Fruit fly (Drosophila melanogaster) whole organism, wandering third instar larva: ENCODE measurements around the gene hemo.

Source experiments
- Abd-B ChIP-seq: fragments of >200 bp; optimal IDR thresholded peaks from 2 replicates; lab custom pipeline; 2017; ENCODE audit warnings: missing biosample characterization, missing genetic modification characterization
- CG32264 ChIP-seq: fragments of 200-800 bp; sonication (Bioruptor generic); optimal IDR thresholded peaks from 2 replicates; lab custom pipeline; 2016; ENCODE audit warnings: missing biosample characterization, missing genetic modification characterization
- CG9705 ChIP-seq: fragments of 200-800 bp; sonication (Bioruptor generic); optimal IDR thresholded peaks from 2 replicates; lab custom pipeline; 2018; ENCODE audit warnings: missing biosample characterization, mild to moderate bottlenecking, missing genetic modification characterization
- CrebA ChIP-seq: fragments of 200-800 bp; sonication (Bioruptor generic); optimal IDR thresholded peaks from 2 replicates; lab custom pipeline; 2016; ENCODE audit warnings: missing biosample characterization, mild to moderate bottlenecking, missing genetic modification characterization, borderline replicate concordance
- Dfd ChIP-seq: fragments of >200 bp; optimal IDR thresholded peaks from 2 replicates; lab custom pipeline; 2017; ENCODE audit warnings: missing biosample characterization, missing genetic modification characterization
- Dif ChIP-seq: fragments of 200-275, 200-300 bp; sonication (Bioruptor generic); optimal IDR thresholded peaks from 2 replicates; lab custom pipeline; 2018; ENCODE audit warnings: missing biosample characterization, missing genetic modification characterization; ENCODE audit not compliant: partially characterized antibody
- GATAd ChIP-seq: sonication (Bioruptor generic); optimal IDR thresholded peaks from 2 replicates; lab custom pipeline; 2016; ENCODE audit warnings: missing biosample characterization, missing genetic modification characterization
- HLH106 ChIP-seq: fragments of 200-800 bp; optimal IDR thresholded peaks from 3 replicates; lab custom pipeline; 2019; ENCODE audit warnings: missing biosample characterization, mild to moderate bottlenecking, missing genetic modification characterization, moderate library complexity
- Jra ChIP-seq: sonication (Bioruptor generic); optimal IDR thresholded peaks from 2 replicates; lab custom pipeline; 2016; ENCODE audit warnings: missing biosample characterization, missing genetic modification characterization
- Mio ChIP-seq: sonication (Bioruptor generic); optimal IDR thresholded peaks from 2 replicates; lab custom pipeline; 2016; ENCODE audit warnings: missing biosample characterization, missing genetic modification characterization
- Myc ChIP-seq: fragments of >200 bp; optimal IDR thresholded peaks from 2 replicates; lab custom pipeline; 2017
- N ChIP-seq: fragments of >200 bp; optimal IDR thresholded peaks from 2 replicates; lab custom pipeline; 2018; ENCODE audit warnings: missing biosample characterization, missing external identifiers, missing genetic modification characterization
- OdsH ChIP-seq: fragments of 200-800 bp; sonication (Bioruptor generic); optimal IDR thresholded peaks from 2 replicates; lab custom pipeline; 2016; ENCODE audit warnings: missing biosample characterization, mild to moderate bottlenecking, missing genetic modification characterization
- Rel ChIP-seq, 2 experiments: fragments of 200-800 bp; sonication (Bioruptor generic) in 1 of 2; optimal IDR thresholded peaks; 2 replicates in 1 of 2; 3 replicates in 1 of 2; lab custom pipeline; 2016 to 2019; ENCODE audit warnings: mild to moderate bottlenecking in 2 of 2, missing biosample characterization in 2 of 2, missing genetic modification characterization in 2 of 2, moderate library complexity in 1 of 2
- Vsx2 ChIP-seq: fragments of 200-300, 225-300 bp; sonication (Bioruptor generic); optimal IDR thresholded peaks from 2 replicates; lab custom pipeline; 2018; ENCODE audit warnings: missing biosample characterization, missing genetic modification characterization; ENCODE audit not compliant: partially characterized antibody
- br ChIP-seq: fragments of 200-800 bp; sonication (Bioruptor generic); optimal IDR thresholded peaks from 2 replicates; lab custom pipeline; 2016; ENCODE audit warnings: missing biosample characterization, missing genetic modification characterization
- dmrt93B ChIP-seq: fragments of 200-800 bp; sonication (Bioruptor generic); optimal IDR thresholded peaks from 2 replicates; lab custom pipeline; 2018; ENCODE audit warnings: missing biosample characterization, mild to moderate bottlenecking, missing genetic modification characterization
- dsf ChIP-seq: sonication (Bioruptor generic); optimal IDR thresholded peaks from 2 replicates; lab custom pipeline; 2016; ENCODE audit warnings: missing biosample characterization, missing genetic modification characterization, borderline replicate concordance
- ey ChIP-seq: fragments of 200-800 bp; sonication (Bioruptor generic); optimal IDR thresholded peaks from 2 replicates; lab custom pipeline; 2016; ENCODE audit warnings: missing biosample characterization, missing genetic modification characterization
- foxo ChIP-seq, 2 experiments: fragments of 200-800 bp; sonication (Bioruptor generic); optimal IDR thresholded peaks; 2 replicates in 1 of 2; 3 replicates in 1 of 2; lab custom pipeline; 2016 to 2017; ENCODE audit warnings: missing biosample characterization in 2 of 2, missing genetic modification characterization in 2 of 2
- h ChIP-seq: fragments of 200-800 bp; sonication (Bioruptor generic); optimal IDR thresholded peaks from 3 replicates; lab custom pipeline; 2016; ENCODE audit warnings: missing biosample characterization, mild to moderate bottlenecking, missing genetic modification characterization
- lola ChIP-seq: fragments of >200 bp; optimal IDR thresholded peaks from 2 replicates; lab custom pipeline; 2017; ENCODE audit warnings: missing biosample characterization, missing genetic modification characterization
- pan ChIP-seq: fragments of >200 bp; optimal IDR thresholded peaks from 2 replicates; lab custom pipeline; 2017
- sage ChIP-seq: fragments of 200-800 bp; sonication (Bioruptor generic); optimal IDR thresholded peaks from 2 replicates; lab custom pipeline; 2016; ENCODE audit warnings: missing biosample characterization, mild to moderate bottlenecking, missing genetic modification characterization
- sv ChIP-seq: fragments of 200-800 bp; sonication (Bioruptor generic); optimal IDR thresholded peaks from 3 replicates; lab custom pipeline; 2016; ENCODE audit warnings: missing biosample characterization, missing genetic modification characterization
- tai ChIP-seq: sonication (Bioruptor generic); optimal IDR thresholded peaks from 2 replicates; lab custom pipeline; 2016; ENCODE audit warnings: missing biosample characterization, missing genetic modification characterization
- usp ChIP-seq: fragments of >200 bp; optimal IDR thresholded peaks from 2 replicates; lab custom pipeline; 2017; ENCODE audit warnings: missing biosample characterization, missing genetic modification characterization
- woc ChIP-seq: sonication (Bioruptor generic); optimal IDR thresholded peaks from 2 replicates; lab custom pipeline; 2016; ENCODE audit warnings: missing biosample characterization, mild to moderate bottlenecking, missing genetic modification characterization

Gene hemo

DNA sequence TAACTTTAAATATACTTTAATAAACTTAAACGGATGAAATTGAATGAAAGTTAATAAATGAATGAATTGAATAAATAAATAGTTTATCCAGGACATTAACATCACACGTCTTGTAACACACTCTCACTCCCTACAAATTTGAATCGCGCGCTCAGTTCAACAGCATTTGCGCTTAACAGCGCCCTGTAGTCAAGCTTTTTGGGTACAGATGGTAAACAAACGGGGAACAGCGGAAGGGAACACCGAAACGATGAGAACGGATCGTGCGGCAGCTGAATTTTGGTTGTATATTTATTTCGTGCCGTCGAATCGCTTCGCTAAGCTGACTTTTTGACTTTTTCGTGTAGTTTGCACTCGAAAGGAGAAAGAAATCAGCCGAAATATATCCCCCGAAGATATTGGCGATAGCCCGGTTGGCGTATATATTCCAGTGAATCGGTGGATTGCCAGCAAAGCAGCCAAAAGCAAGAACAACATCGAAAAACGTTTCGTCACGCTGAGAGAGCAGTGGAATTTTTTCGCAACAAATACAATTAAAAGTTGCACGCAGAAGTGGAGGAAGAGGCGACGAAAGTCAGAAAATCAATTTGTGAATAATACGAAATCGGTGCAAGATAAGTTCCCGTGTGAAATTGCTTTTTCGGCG is 8.0 kb upstream of the hemo start, which contains the start of the genes CG7694 and fray:
TSS of gene CG7694 (plus strand) at position 247 of the 646 bp plus-strand sequence.
TSS of gene fray (plus strand) at position 247 of the 646 bp plus-strand sequence.
- TF ChIP-seq sage (GFP tag; lab: Kevin White, UChicago): no peak
- peak; percentile 20 for TF ChIP-seq Dif (GFP tag; lab: Kevin White, UChicago)
- TF ChIP-seq, all 38 proteins: peak for 1

DNA sequence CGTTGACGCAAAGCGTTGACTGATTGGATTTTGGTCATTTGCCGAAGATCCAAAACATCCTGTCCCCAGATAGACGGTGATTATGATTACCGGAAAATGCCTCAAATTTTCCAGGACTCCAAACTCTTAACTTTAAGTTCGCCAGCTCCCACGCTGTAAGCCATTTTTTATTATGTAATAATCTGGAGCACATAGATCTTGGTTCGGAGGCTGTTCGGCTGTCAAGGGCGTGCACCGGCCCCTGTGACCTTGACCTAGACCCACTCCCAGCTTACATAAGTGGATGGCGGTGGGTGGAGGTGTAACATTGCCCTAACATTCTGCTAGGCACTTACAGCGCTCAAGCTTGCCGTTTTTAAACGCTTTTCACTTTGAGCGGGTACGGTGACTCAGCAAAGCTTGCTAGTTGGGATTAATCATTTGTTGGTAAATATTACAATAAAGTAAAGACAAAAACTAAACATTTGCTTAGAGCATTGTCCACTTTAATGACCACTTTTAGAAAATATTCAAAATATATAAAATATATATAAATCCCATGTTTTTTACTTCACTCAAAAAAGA is 7.3 kb upstream of the hemo start:
- TF ChIP-seq usp (GFP tag; lab: Kevin White, UChicago): no peak
- no peak for TF ChIP-seq Rel (GFP tag; optimal IDR thresholded peaks at IDR 0.05; lab: Kevin White, UChicago)
- TF ChIP-seq Rel (tag; optimal IDR thresholded peaks at IDR 0.05; lab: Kevin White, UChicago): no peak
- no peak for TF ChIP-seq woc
- no peak for TF ChIP-seq h (GFP tag; lab: Kevin White, UChicago)
- no peak for TF ChIP-seq CrebA (GFP tag; lab: Kevin White, UChicago)
- TF ChIP-seq Mio (GFP tag; lab: Kevin White, UChicago): no peak
- TF ChIP-seq br (GFP tag; lab: Kevin White, UChicago): no peak
- TF ChIP-seq HLH106 (tag; lab: Kevin White, UChicago): no peak
- no peak for TF ChIP-seq CG9705 (GFP tag; lab: Kevin White, UChicago)
- no peak for TF ChIP-seq lola (GFP tag; lab: Kevin White, UChicago)
- no peak for TF ChIP-seq CG32264
- no peak for TF ChIP-seq Vsx2 (GFP tag; lab: Kevin White, UChicago)
- no peak for TF ChIP-seq Abd-B (GFP tag; lab: Kevin White, UChicago)
- TF ChIP-seq Dif (GFP tag; lab: Kevin White, UChicago): no peak
- TF ChIP-seq tai (GFP tag; lab: Kevin White, UChicago): no peak
- TF ChIP-seq OdsH: no peak
- no peak for TF ChIP-seq N

DNA sequence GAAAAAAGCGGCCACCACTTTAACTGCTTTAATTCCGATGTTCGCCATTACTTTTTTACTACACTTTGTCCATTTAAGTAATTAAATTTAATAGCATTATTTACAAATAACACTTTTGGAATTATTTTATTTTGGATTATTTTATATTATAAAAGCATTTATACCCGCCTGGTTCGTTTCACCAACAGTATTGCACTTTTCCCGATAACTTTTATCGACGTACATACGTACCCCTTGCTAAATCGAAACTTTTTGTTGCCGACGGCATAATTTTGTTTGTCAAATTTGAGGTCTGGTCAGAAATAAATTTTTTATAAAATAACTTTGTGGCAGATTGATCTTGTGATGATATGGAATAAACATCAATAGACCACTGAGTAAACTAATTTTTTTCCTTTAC is 5.4 kb downstream of the hemo start, which contains the start of gene CG7691:
TSS of gene CG7691 (plus strand) at position 301 of the 400 bp plus-strand sequence.
- no peak for TF ChIP-seq CG32264
- no peak for TF ChIP-seq Abd-B (GFP tag; lab: Kevin White, UChicago)
- no peak for TF ChIP-seq usp (GFP tag; lab: Kevin White, UChicago)
- no peak for TF ChIP-seq dmrt93B (GFP tag; lab: Kevin White, UChicago)
- TF ChIP-seq pan (lab: Kevin White, UChicago): no peak
- no peak for TF ChIP-seq HLH106 (tag; lab: Kevin White, UChicago)
- no peak for TF ChIP-seq Dfd
- TF ChIP-seq N: no peak
- no peak for TF ChIP-seq Rel (GFP tag; optimal IDR thresholded peaks at IDR 0.05; lab: Kevin White, UChicago)
- no peak for TF ChIP-seq Rel (tag; optimal IDR thresholded peaks at IDR 0.05; lab: Kevin White, UChicago)
- no peak for TF ChIP-seq sv

DNA sequence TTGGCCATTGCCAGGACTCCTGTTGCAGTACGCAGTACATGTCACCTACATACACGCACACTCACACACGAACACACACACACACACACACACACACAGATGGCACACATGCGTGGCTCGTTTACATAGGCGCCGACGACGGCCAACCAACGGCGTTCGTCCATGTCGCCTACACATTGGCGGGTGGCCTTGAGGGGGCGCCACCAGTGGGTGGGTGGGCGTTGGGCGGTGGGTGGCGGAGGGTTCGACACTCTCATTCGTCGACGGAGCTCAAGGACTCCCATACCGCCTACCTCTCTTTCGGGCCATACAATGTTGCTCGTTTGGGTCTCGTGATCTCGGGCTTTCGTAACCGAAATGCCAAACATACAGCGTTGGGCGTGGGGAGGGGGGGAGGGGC is 16.2 kb downstream of the hemo start:
- TF ChIP-seq N (no peak), Abd-B (GFP tag; lab: Kevin White, UChicago) (no peak), CrebA (GFP tag; lab: Kevin White, UChicago) (no peak), usp (GFP tag; lab: Kevin White, UChicago) (no peak), Dfd (peak; percentile 80), HLH106 (tag; lab: Kevin White, UChicago) (no peak)
- TF ChIP-seq, all 38 proteins: peak for 1

DNA sequence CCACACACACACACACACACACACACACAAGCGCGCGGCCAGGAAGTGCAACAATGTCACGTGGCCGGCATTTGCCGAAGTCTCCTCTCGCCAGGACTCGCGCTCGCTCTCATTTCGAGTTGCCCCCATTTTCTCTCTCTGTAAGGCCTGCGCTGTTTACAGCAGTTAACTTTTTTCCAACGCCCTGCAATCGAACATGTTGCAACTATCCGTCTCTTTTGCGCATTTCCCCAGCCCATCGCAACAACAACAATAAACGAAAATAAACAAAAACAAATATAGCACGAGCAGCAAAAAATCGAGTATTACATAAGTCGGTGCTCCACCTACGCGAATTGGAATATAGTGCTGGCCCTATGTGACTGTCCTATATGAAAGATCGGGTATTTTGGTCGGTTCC is 18.0 kb downstream of the hemo start:
- TF ChIP-seq dsf (no peak), Dfd (peak; percentile 41)
- TF ChIP-seq, all 38 proteins: peak for 1

DNA sequence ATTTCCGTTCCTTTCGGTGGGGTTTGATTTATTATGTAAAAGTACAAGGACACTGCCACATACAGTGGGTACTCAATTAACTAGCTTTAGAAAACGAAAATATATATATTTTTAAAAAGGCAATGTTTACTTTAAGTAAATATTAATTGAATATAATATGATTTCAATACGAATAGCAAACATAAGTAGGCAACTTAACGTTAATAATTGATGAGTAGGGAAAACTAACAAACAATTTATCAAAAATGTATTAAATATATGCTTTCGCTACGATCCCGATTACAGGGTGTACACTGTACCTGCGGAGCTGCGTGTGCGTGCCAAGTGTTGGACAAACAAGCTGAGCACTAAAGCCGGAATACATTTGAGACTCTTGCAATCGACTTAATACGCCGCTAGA is 18.8 kb downstream of the hemo start:
- TF ChIP-seq tai (GFP tag; lab: Kevin White, UChicago) (no peak), lola (GFP tag; lab: Kevin White, UChicago) (no peak), Myc (lab: Kevin White, UChicago) (no peak), dmrt93B (GFP tag; lab: Kevin White, UChicago) (no peak), ey (GFP tag; lab: Kevin White, UChicago) (no peak), foxo (GFP tag; optimal IDR thresholded peaks at IDR 0.05; lab: Kevin White, UChicago) (no peak), Jra (GFP tag; lab: Kevin White, UChicago) (no peak), usp (GFP tag; lab: Kevin White, UChicago) (no peak), GATAd (GFP tag; lab: Kevin White, UChicago) (no peak), HLH106 (tag; lab: Kevin White, UChicago) (no peak)
- TF ChIP-seq, all 38 proteins: peak for 0
